Fruit fly (Drosophila melanogaster) whole organism, embryonic: ENCODE measurements around the gene Nf-YA.

Source experiments
- Abd-B ChIP-seq: fragments of 200-800 bp; sonication (Bioruptor generic); optimal IDR thresholded peaks from 2 replicates; lab custom pipeline; 2018; ENCODE audit warnings: missing biosample characterization, mild to moderate bottlenecking, missing genetic modification characterization, moderate library complexity
- Bdp1 ChIP-seq: fragments of 200-800 bp; sonication (Bioruptor generic); optimal IDR thresholded peaks from 3 replicates; lab custom pipeline; 2016; ENCODE audit warnings: missing biosample characterization, missing genetic modification characterization
- Bteb2 ChIP-seq: fragments of 200-800 bp; sonication (Bioruptor generic); optimal IDR thresholded peaks from 2 replicates; lab custom pipeline; 2016; ENCODE audit warnings: missing biosample characterization, missing genetic modification characterization
- CG10462 ChIP-seq: fragments of 200-800 bp; sonication (Bioruptor generic); optimal IDR thresholded peaks from 2 replicates; lab custom pipeline; 2016; ENCODE audit warnings: missing biosample characterization, missing genetic modification characterization
- CG11696 ChIP-seq: fragments of 200-800 bp; sonication (Bioruptor generic); IDR thresholded peaks from 2 replicates; pipeline ENCODE4 v1.3.6; 2022; ENCODE audit warnings: missing biosample characterization, missing genetic modification characterization
- CG14441 ChIP-seq: fragments of 200-800 bp; sonication (Bioruptor generic); IDR thresholded peaks from 2 replicates; pipeline ENCODE4 v1.3.6; 2022; ENCODE audit warnings: missing biosample characterization, missing genetic modification characterization
- CG1603 ChIP-seq: fragments of 200-800 bp; sonication (Bioruptor generic); optimal IDR thresholded peaks from 2 replicates; lab custom pipeline; 2019; ENCODE audit warnings: missing biosample characterization, mild to moderate bottlenecking, missing genetic modification characterization, moderate library complexity
- CG1647 ChIP-seq: fragments of 200-800 bp; sonication (Bioruptor generic); optimal IDR thresholded peaks from 3 replicates; lab custom pipeline; 2016; ENCODE audit warnings: missing biosample characterization, missing genetic modification characterization
- CG16779 ChIP-seq: fragments of 200-800 bp; sonication (Bioruptor generic); IDR thresholded peaks from 2 replicates; pipeline ENCODE4 v1.3.6; 2022; ENCODE audit warnings: missing biosample characterization, missing genetic modification characterization
- CG32532 ChIP-seq: fragments of 200-800 bp; sonication (Bioruptor generic); IDR thresholded peaks from 2 replicates; pipeline ENCODE4 v1.3.6; 2022; ENCODE audit warnings: missing biosample characterization, missing genetic modification characterization
- CG43689 ChIP-seq: fragments of 200-800 bp; sonication (Bioruptor generic); IDR thresholded peaks from 2 replicates; pipeline ENCODE4 v1.3.6; 2022; ENCODE audit warnings: missing biosample characterization, missing genetic modification characterization
- CG4820 ChIP-seq: fragments of 200-800 bp; sonication (Bioruptor generic); optimal IDR thresholded peaks from 3 replicates; lab custom pipeline; 2016; ENCODE audit warnings: missing biosample characterization, missing genetic modification characterization
- CG6813 ChIP-seq: fragments of 200-800 bp; sonication (Bioruptor generic); optimal IDR thresholded peaks from 2 replicates; lab custom pipeline; 2017; ENCODE audit warnings: missing biosample characterization, missing genetic modification characterization, mild to moderate bottlenecking, moderate library complexity, missing genetic modification reagents
- CG7372 ChIP-seq: fragments of 200-800 bp; sonication (Bioruptor generic); IDR thresholded peaks from 2 replicates; pipeline ENCODE4 v1.3.6; 2022; ENCODE audit warnings: missing biosample characterization, missing genetic modification characterization
- CG7987 ChIP-seq: fragments of 200-800 bp; sonication (Bioruptor generic); optimal IDR thresholded peaks from 2 replicates; lab custom pipeline; 2018; ENCODE audit warnings: missing biosample characterization, mild to moderate bottlenecking, missing genetic modification characterization, moderate library complexity
- CG8388 ChIP-seq: fragments of 200-800 bp; sonication (Bioruptor generic); optimal IDR thresholded peaks from 2 replicates; lab custom pipeline; 2019; ENCODE audit warnings: missing biosample characterization, mild to moderate bottlenecking, missing genetic modification characterization, moderate library complexity
- CG9609 ChIP-seq: fragments of 200-800 bp; sonication (Bioruptor generic); optimal IDR thresholded peaks from 3 replicates; lab custom pipeline; 2016; ENCODE audit warnings: missing biosample characterization, missing genetic modification characterization
- Camta ChIP-seq: fragments of 200-800 bp; sonication (Bioruptor generic); optimal IDR thresholded peaks from 2 replicates; lab custom pipeline; 2016; ENCODE audit warnings: missing biosample characterization, missing genetic modification characterization
- Chrac-16 ChIP-seq: fragments of 200-800 bp; sonication (Bioruptor generic); optimal IDR thresholded peaks from 3 replicates; lab custom pipeline; 2016; ENCODE audit warnings: missing biosample characterization, missing genetic modification characterization
- Dip2 ChIP-seq: fragments of 200-800 bp; sonication (Bioruptor generic); IDR thresholded peaks from 2 replicates; pipeline ENCODE4 v1.3.6; 2022; ENCODE audit warnings: missing biosample characterization, missing genetic modification characterization
- Doc3 ChIP-seq: fragments of 200-800 bp; sonication (Bioruptor generic); IDR thresholded peaks from 3 replicates; pipeline ENCODE4 v1.3.6; 2022; ENCODE audit warnings: missing biosample characterization, missing genetic modification characterization; ENCODE audit not compliant: partially characterized antibody
- Drgx ChIP-seq: fragments of 200-800 bp; sonication (Bioruptor generic); IDR thresholded peaks from 2 replicates; pipeline ENCODE4 v1.3.6; 2022; ENCODE audit warnings: missing biosample characterization, missing genetic modification characterization
- HLH4C ChIP-seq: fragments of 200-800 bp; sonication (Bioruptor generic); IDR thresholded peaks from 3 replicates; pipeline ENCODE4 v1.3.6; 2022; ENCODE audit warnings: missing biosample characterization, missing genetic modification characterization; ENCODE audit not compliant: partially characterized antibody
- Kr ChIP-seq: fragments of 200-800 bp; sonication (Bioruptor generic); optimal IDR thresholded peaks from 2 replicates; lab custom pipeline; 2017; ENCODE audit warnings: missing biosample characterization, mild to moderate bottlenecking, missing genetic modification characterization
- NC2α ChIP-seq: fragments of 200-800 bp; sonication (Bioruptor generic); optimal IDR thresholded peaks from 2 replicates; lab custom pipeline; 2016; ENCODE audit warnings: missing biosample characterization, missing genetic modification characterization
- Ravus ChIP-seq: fragments of 200-800 bp; sonication (Bioruptor generic); IDR thresholded peaks from 2 replicates; pipeline ENCODE4 v1.3.6; 2022; ENCODE audit warnings: missing biosample characterization, missing genetic modification characterization
- Taf1 ChIP-seq: fragments of 200-800 bp; sonication (Bioruptor generic); IDR thresholded peaks from 2 replicates; pipeline ENCODE4 v1.3.6; 2022; ENCODE audit warnings: missing biosample characterization, missing genetic modification characterization
- Tbp ChIP-seq: fragments of >200 bp; optimal IDR thresholded peaks from 2 replicates; lab custom pipeline; 2018; ENCODE audit warnings: missing biosample characterization, missing genetic modification characterization
- Vsx1 ChIP-seq: fragments of 200-800 bp; sonication (Bioruptor generic); optimal IDR thresholded peaks from 2 replicates; lab custom pipeline; 2017; ENCODE audit warnings: missing biosample characterization, mild to moderate bottlenecking, missing genetic modification characterization, missing genetic modification reagents
- abd-A ChIP-seq: fragments of 200-800 bp; sonication (Bioruptor generic); optimal IDR thresholded peaks from 3 replicates; lab custom pipeline; 2019; ENCODE audit warnings: missing biosample characterization, mild to moderate bottlenecking, missing genetic modification characterization, moderate library complexity
- ap ChIP-seq: fragments of 200-800 bp; sonication (Bioruptor generic); IDR thresholded peaks from 2 replicates; pipeline ENCODE4 v1.3.6; 2022; ENCODE audit warnings: missing biosample characterization, missing genetic modification characterization
- ato ChIP-seq: fragments of 200-800 bp; sonication (Bioruptor generic); IDR thresholded peaks from 2 replicates; pipeline ENCODE4 v1.3.6; 2022; ENCODE audit warnings: missing biosample characterization, missing genetic modification characterization; ENCODE audit not compliant: partially characterized antibody
- bcd ChIP-seq: fragments of 200-800 bp; sonication (Bioruptor generic); optimal IDR thresholded peaks from 2 replicates; lab custom pipeline; 2017; ENCODE audit warnings: missing biosample characterization, mild to moderate bottlenecking, missing genetic modification characterization
- br ChIP-seq: fragments of >200 bp; optimal IDR thresholded peaks from 2 replicates; lab custom pipeline; 2017
- da ChIP-seq: fragments of 200-800 bp; sonication (Bioruptor generic); optimal IDR thresholded peaks from 2 replicates; lab custom pipeline; 2016; ENCODE audit warnings: missing biosample characterization, missing genetic modification characterization
- gsb ChIP-seq: fragments of 200-800 bp; sonication (Bioruptor generic); IDR thresholded peaks from 2 replicates; pipeline ENCODE4 v1.3.6; 2022; ENCODE audit warnings: missing biosample characterization, missing genetic modification characterization
- hb ChIP-seq: fragments of 200-800 bp; sonication (Bioruptor generic); IDR thresholded peaks from 3 replicates; pipeline ENCODE4 v1.3.6; 2022; ENCODE audit warnings: missing biosample characterization, missing genetic modification characterization; ENCODE audit not compliant: partially characterized antibody
- insv ChIP-seq, 2 experiments: fragments of 200-800 bp; sonication (Bioruptor generic); optimal IDR thresholded peaks; 3 replicates each; lab custom pipeline; 2016 to 2018; ENCODE audit warnings: missing biosample characterization in 2 of 2, missing genetic modification characterization in 2 of 2
- kni ChIP-seq: fragments of 200-800 bp; sonication (Bioruptor generic); optimal IDR thresholded peaks from 3 replicates; lab custom pipeline; 2017; ENCODE audit warnings: mild to moderate bottlenecking, missing biosample characterization, missing genetic modification reagents, missing genetic modification characterization
- lbe ChIP-seq: fragments of 200-800 bp; sonication (Bioruptor generic); optimal IDR thresholded peaks from 2 replicates; lab custom pipeline; 2016; ENCODE audit warnings: missing biosample characterization, mild to moderate bottlenecking, missing genetic modification characterization
- lola ChIP-seq, 3 experiments: fragments of >200 bp in 2 of 3; fragments of 200-800 bp in 1 of 3; sonication (Bioruptor generic) in 1 of 3; optimal IDR thresholded peaks; 2 replicates each; lab custom pipeline; 2017 to 2019; ENCODE audit warnings: missing biosample characterization in 3 of 3, missing genetic modification characterization in 3 of 3, mild to moderate bottlenecking in 1 of 3, moderate library complexity in 1 of 3
- mld ChIP-seq: fragments of 200-800 bp; sonication (Bioruptor generic); IDR thresholded peaks from 3 replicates; pipeline ENCODE4 v1.3.6; 2022; ENCODE audit warnings: missing biosample characterization, missing genetic modification characterization; ENCODE audit not compliant: partially characterized antibody
- otp ChIP-seq: fragments of 200-800 bp; sonication (Bioruptor generic); IDR thresholded peaks from 3 replicates; pipeline ENCODE4, ENCODE4 v1.3.6; 2022; ENCODE audit warnings: missing biosample characterization, missing genetic modification characterization
- pho ChIP-seq: fragments of 200-800 bp; sonication (Bioruptor generic); optimal IDR thresholded peaks from 2 replicates; lab custom pipeline; 2016; ENCODE audit warnings: missing biosample characterization, missing genetic modification characterization
- pnt ChIP-seq: fragments of 200-800 bp; sonication (Bioruptor generic); optimal IDR thresholded peaks from 3 replicates; lab custom pipeline; 2016; ENCODE audit warnings: missing biosample characterization, missing genetic modification characterization
- sob ChIP-seq: fragments of 200-800 bp; sonication (Bioruptor generic); IDR thresholded peaks from 2 replicates; pipeline ENCODE4 v1.3.6; 2022; ENCODE audit warnings: missing biosample characterization, missing genetic modification characterization
- sqz ChIP-seq: fragments of 200-800 bp; sonication (Bioruptor generic); optimal IDR thresholded peaks from 3 replicates; lab custom pipeline; 2018; ENCODE audit warnings: missing biosample characterization, mild to moderate bottlenecking, missing genetic modification characterization
- sr ChIP-seq: fragments of 200-800 bp; sonication (Bioruptor generic); IDR thresholded peaks from 3 replicates; pipeline ENCODE4 v1.3.6; 2022; ENCODE audit warnings: missing biosample characterization, missing genetic modification characterization
- stwl ChIP-seq: fragments of 200-800 bp; sonication (Bioruptor generic); optimal IDR thresholded peaks from 3 replicates; lab custom pipeline; 2018; ENCODE audit warnings: missing biosample characterization, mild to moderate bottlenecking, missing genetic modification characterization, moderate library complexity
- zf30C ChIP-seq: fragments of 200-800 bp; sonication (Bioruptor generic); optimal IDR thresholded peaks from 3 replicates; lab custom pipeline; 2018; ENCODE audit warnings: missing biosample characterization, mild to moderate bottlenecking, missing genetic modification characterization

Nf-YA gene

DNA sequence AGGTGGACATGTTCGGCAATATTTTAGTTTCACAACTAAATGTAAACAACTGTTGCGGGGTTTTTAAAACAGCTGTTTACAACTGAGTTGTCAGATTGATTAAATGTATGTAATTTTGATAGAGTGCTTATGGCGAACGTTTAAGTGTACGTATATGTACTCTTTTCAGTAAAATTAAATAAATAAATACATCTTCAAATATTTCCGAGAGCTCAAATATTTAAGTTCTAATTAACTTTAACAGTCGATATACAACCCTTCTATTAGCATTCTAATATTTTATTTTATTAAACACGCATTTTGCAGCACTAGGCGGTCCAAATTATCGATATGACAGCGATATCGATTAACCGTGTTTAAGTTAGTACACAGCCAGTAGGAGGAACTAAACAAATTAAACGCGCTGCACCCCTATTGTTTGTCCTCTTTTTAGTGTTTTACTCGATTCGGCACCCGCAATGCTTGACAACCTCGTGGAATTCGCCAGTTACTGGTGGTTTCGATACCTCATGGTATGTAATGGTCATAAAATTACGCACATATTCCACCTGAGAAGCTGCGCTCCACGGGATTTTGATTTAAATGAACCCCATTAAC lies 9.6 kb upstream of the Nf-YA start, which contains the start of the genes CG3448 and ghi (continued):
- peak; percentile 43; the same call in 1 of the 3 replicates for TF ChIP-seq hb (GFP tag; lab: Robert Waterston, UW)
- peak; percentile 56 for TF ChIP-seq bcd (GFP tag; lab: Kevin White, UChicago)
- TF ChIP-seq HLH4C (GFP tag; lab: Robert Waterston, UW) = peak; percentile 84
- no peak for TF ChIP-seq Bteb2 (GFP tag; lab: Kevin White, UChicago)
- peak; percentile 66 for TF ChIP-seq CG7987 (GFP tag; lab: Kevin White, UChicago)
- no peak for TF ChIP-seq br
- TF ChIP-seq Vsx1 (GFP tag; lab: Kevin White, UChicago) = peak; percentile 87
- no peak for TF ChIP-seq CG16779 (GFP tag; lab: Robert Waterston, UW)
- peak; percentile 75 for TF ChIP-seq kni (GFP tag; lab: Kevin White, UChicago)
- peak; percentile 87 for TF ChIP-seq abd-A (tag; lab: Kevin White, UChicago)
- TF ChIP-seq Camta (GFP tag; lab: Kevin White, UChicago) = peak; percentile 17
- no peak for TF ChIP-seq CG1647 (GFP tag; lab: Kevin White, UChicago)
- TF ChIP-seq CG6813 (GFP tag; lab: Kevin White, UChicago) = no peak
- no peak for TF ChIP-seq gsb
- peak; percentile 91 for TF ChIP-seq Kr
- peak; percentile 79 for TF ChIP-seq lbe
- TF ChIP-seq insv (GFP tag; optimal IDR thresholded peaks at IDR 0.05; lab: Kevin White, UChicago) = peak in 1 of 2 experiments; percentile 28
- peak; percentile 27; the same call in 1 of the 2 replicates for TF ChIP-seq Taf1 (GFP tag; lab: Robert Waterston, UW)
- TF ChIP-seq CG7372 (GFP tag; lab: Robert Waterston, UW) = peak; percentile 68
- TF ChIP-seq pnt (GFP tag; lab: Kevin White, UChicago) = peak; percentile 29
- TF ChIP-seq sr (GFP tag; lab: Robert Waterston, UW) = no peak
- peak; percentile 28 for TF ChIP-seq pho (GFP tag; lab: Kevin White, UChicago)
- TF ChIP-seq CG10462 (GFP tag; lab: Kevin White, UChicago) = no peak
- no peak for TF ChIP-seq CG43689 (GFP tag; lab: Robert Waterston, UW)
- TF ChIP-seq Bdp1 (GFP tag; lab: Kevin White, UChicago) = no peak
- TF ChIP-seq Tbp (GFP tag; lab: Kevin White, UChicago) = no peak
- no peak for TF ChIP-seq CG9609
- no peak for TF ChIP-seq NC2α
- TF ChIP-seq CG8388 (GFP tag; lab: Kevin White, UChicago) = peak; percentile 51
- TF ChIP-seq otp = no peak
- no peak for TF ChIP-seq zf30C
- peak; percentile 83 for TF ChIP-seq sob
- peak; percentile 65; the same call in 2 of the 3 replicates for TF ChIP-seq Doc3 (GFP tag; lab: Robert Waterston, UW)
- no peak; the same call in 1 of the 2 replicates for TF ChIP-seq CG32532
- TF ChIP-seq Ravus (GFP tag; lab: Robert Waterston, UW) = no peak
- TF ChIP-seq CG14441 (GFP tag; lab: Robert Waterston, UW) = peak; percentile 40; the same call in 1 of the 2 replicates
- TF ChIP-seq sqz (GFP tag; lab: Kevin White, UChicago) = peak; percentile 55
- TF ChIP-seq da (GFP tag; lab: Kevin White, UChicago) = no peak
- TF ChIP-seq Dip2 (GFP tag; lab: Robert Waterston, UW) = no peak
- TF ChIP-seq Abd-B (GFP tag; lab: Kevin White, UChicago) = peak; percentile 73
- TF ChIP-seq Drgx = peak; percentile 42
- peak; percentile 58 for TF ChIP-seq CG4820
- TF ChIP-seq ato = no peak
- peak; percentile 70 for TF ChIP-seq CG1603 (tag; lab: Kevin White, UChicago)
- no peak for TF ChIP-seq CG11696
- peak in 1 of 3 experiments; percentile 15 for TF ChIP-seq lola (GFP tag; optimal IDR thresholded peaks at IDR 0.05; lab: Kevin White, UChicago)
- TF ChIP-seq Chrac-16 (GFP tag; lab: Kevin White, UChicago) = no peak
- TF ChIP-seq ap (GFP tag; lab: Robert Waterston, UW) = no peak
- TF ChIP-seq stwl (tag; lab: Kevin White, UChicago) = peak; percentile 93
- no peak for TF ChIP-seq mld (GFP tag; lab: Robert Waterston, UW)
